Fruit fly (Drosophila melanogaster): ENCODE measurements around the gene Antp.

DNA sequence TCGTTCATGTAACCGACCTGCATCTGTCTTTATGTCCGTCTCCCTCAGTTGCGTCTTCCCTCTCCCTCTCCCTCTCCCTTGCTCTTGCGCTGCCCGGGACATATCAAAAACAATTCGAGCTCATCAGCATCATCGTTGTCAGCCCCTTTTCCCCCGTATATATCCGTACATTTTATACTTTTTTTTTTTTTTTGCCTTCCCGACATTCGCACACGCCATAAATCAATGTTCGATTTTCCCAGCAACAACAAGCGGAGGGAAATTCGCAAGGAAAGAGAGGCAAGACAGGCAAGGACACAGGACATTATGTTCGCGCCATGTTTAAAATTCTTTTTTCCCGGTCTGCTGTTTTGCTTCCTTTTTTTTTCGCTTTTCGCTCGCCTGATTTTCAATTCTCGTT lies 42.3 kb downstream of the Antp start:
- no peak for TF ChIP-seq Pif1A (GFP tag; optimal IDR thresholded peaks at IDR 0.05)
- no peak for TF ChIP-seq EcR (GFP tag; optimal IDR thresholded peaks at IDR 0.05)
- TF ChIP-seq CG9948 (tag; optimal IDR thresholded peaks at IDR 0.05) = no peak
- no peak for TF ChIP-seq Ets98B (GFP tag; IDR thresholded peaks at IDR 0.05)
- no peak for TF ChIP-seq CG17806 (tag; optimal IDR thresholded peaks at IDR 0.05)
- no peak for TF ChIP-seq CG8301 (tag; optimal IDR thresholded peaks at IDR 0.05)
- no peak for TF ChIP-seq D1 (tag; optimal IDR thresholded peaks at IDR 0.05)
- no peak for TF ChIP-seq fd96Ca (GFP tag; IDR thresholded peaks at IDR 0.05)
- TF ChIP-seq CG13204 (GFP tag; optimal IDR thresholded peaks at IDR 0.05) = no peak
- no peak for TF ChIP-seq CG4496 (GFP tag; IDR thresholded peaks at IDR 0.05)

Data from whole organism, pupa.